Fruit fly (Drosophila melanogaster): ENCODE measurements around the gene CG4558.

dm6 chrX:6869770-6870404, 20.3 kb downstream of the CG4558 start:
- no peak for TF ChIP-seq CG8478 (optimal IDR thresholded peaks at IDR 0.05)
- no peak for TF ChIP-seq CTCF (optimal IDR thresholded peaks at IDR 0.05)
